Worm (Caenorhabditis elegans): ENCODE measurements around the gene F36A4.4.
A peak's percentile ranks its signal among the peaks of the same experiment; 100 is the strongest.

Gene F36A4.4

DNA sequence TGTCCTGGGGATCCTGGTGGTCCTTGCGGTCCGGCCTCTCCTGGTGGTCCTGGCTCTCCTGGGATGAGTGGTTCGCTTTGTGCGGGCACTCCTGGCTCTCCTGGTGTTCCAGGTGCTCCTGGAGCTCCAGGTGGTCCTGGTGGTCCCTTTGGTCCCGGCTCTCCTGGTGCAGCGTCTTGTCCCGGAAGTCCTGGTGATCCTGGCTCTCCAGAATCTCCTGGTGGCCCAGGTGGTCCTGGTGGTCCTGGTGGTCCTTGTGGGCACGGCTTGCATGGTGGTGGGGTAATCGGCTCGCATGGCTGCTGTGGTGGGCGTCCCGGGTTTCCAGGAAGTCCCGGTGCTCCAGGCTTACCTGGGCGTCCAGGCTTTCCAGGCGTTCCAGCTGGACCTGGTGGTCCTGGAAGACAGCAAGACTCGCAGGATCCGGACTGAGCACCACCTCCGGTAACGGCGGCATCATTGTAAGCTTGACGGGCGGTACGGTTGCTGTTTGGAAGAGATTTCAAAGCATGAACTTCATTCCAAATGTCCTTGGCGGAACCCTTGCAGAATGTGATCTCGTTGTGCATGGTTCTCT, 23.5 kb upstream of the F36A4.4 start:
- TF ChIP-seq pes-1 (GFP tag; IDR thresholded peaks at IDR 0.05) = no peak
- TF ChIP-seq hmbx-1 (tag; optimal IDR thresholded peaks at IDR 0.05) = no peak
- no peak for TF ChIP-seq ets-7 (tag; optimal IDR thresholded peaks at IDR 0.05)
- TF ChIP-seq ceh-36 (tag; optimal IDR thresholded peaks at IDR 0.05) = no peak
- TF ChIP-seq aly-1 (tag; optimal IDR thresholded peaks at IDR 0.05) = peak; percentile 2

- TF ChIP-seq ama-1 (optimal IDR thresholded peaks at IDR 0.05) (no peak), hmg-4 (GFP tag; optimal IDR thresholded peaks at IDR 0.05) (no peak), ets-7 (tag; optimal IDR thresholded peaks at IDR 0.05) (no peak), flt-1 (GFP tag; IDR thresholded peaks at IDR 0.05) (no peak), tra-4 (tag; optimal IDR thresholded peaks at IDR 0.05) (no peak), pes-1 (GFP tag; IDR thresholded peaks at IDR 0.05) (no peak), sea-1 (GFP tag; conservative IDR thresholded peaks at IDR 0.05) (no peak), hmbx-1 (tag; optimal IDR thresholded peaks at IDR 0.05) (no peak), scrt-1 (GFP tag; IDR thresholded peaks at IDR 0.05) (no peak), hnd-1 (tag; optimal IDR thresholded peaks at IDR 0.05) (no peak)
These were observed 22.9 kb upstream of the F36A4.4 start, which contains the start of gene col-34 for ce11 chrIV:4244510-4244909. TSS of gene col-34 (minus strand) at chrIV:4244610.

ce11 chrIV:4246493-4246892, 20.9 kb upstream of the F36A4.4 start, which contains the start of gene ttr-20:
TSS of gene ttr-20 (plus strand) at chrIV:4246793.
- no peak for TF ChIP-seq tbx-11 (GFP tag; IDR thresholded peaks at IDR 0.05)
- TF ChIP-seq tra-4 (tag; optimal IDR thresholded peaks at IDR 0.05) = no peak

ce11 chrIV:4247334-4247733, 20.1 kb upstream of the F36A4.4 start:
- no peak for TF ChIP-seq scrt-1 (GFP tag; IDR thresholded peaks at IDR 0.05)
- no peak for TF ChIP-seq ets-7 (tag; optimal IDR thresholded peaks at IDR 0.05)
- TF ChIP-seq F13C5.2 (tag; optimal IDR thresholded peaks at IDR 0.05) = peak; percentile 18
- TF ChIP-seq sea-1 (GFP tag; conservative IDR thresholded peaks at IDR 0.05) = no peak
- TF ChIP-seq hmg-4 (GFP tag; optimal IDR thresholded peaks at IDR 0.05) = no peak
- no peak for TF ChIP-seq ceh-36 (tag; optimal IDR thresholded peaks at IDR 0.05)
- no peak for TF ChIP-seq hmbx-1 (tag; optimal IDR thresholded peaks at IDR 0.05)
- no peak for TF ChIP-seq tbx-11 (GFP tag; IDR thresholded peaks at IDR 0.05)

ce11 chrIV:4247770-4248169, 19.6 kb upstream of the F36A4.4 start, which contains the start of gene ama-1:
TSS of gene ama-1 (plus strand) at chrIV:4248070.
- TF ChIP-seq tbx-11 (GFP tag; IDR thresholded peaks at IDR 0.05) (no peak), ets-7 (tag; optimal IDR thresholded peaks at IDR 0.05) (no peak)

- no peak for TF ChIP-seq flt-1 (GFP tag; IDR thresholded peaks at IDR 0.05)
- TF ChIP-seq aly-1 (tag; optimal IDR thresholded peaks at IDR 0.05) = peak; percentile 1
These were observed 12.3 kb upstream of the F36A4.4 start for ce11 chrIV:4254989-4255582.

DNA sequence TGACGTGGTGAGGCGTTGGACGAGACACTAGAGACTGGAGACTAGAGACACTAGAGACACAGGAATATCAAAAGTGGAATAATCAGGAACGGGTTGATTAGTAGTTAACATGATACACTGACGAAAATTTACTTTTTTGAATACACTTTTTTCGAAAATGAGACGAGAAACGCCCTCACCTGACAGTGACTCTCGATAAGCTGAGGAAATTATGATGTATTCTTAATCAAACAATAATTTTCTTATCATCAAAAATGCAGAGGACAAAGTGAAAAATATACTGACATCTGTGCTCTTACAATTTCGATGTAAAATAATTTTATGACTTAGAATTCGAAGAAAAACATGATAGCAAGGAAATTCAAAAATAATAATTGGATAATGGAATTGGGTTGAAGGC, 8.0 kb upstream of the F36A4.4 start:
- no peak for TF ChIP-seq flt-1 (GFP tag; IDR thresholded peaks at IDR 0.05)
- TF ChIP-seq scrt-1 (GFP tag; IDR thresholded peaks at IDR 0.05) = no peak
- no peak for TF ChIP-seq hmbx-1 (tag; optimal IDR thresholded peaks at IDR 0.05)
- TF ChIP-seq pes-1 (GFP tag; IDR thresholded peaks at IDR 0.05) = no peak
- no peak for TF ChIP-seq aly-1 (tag; optimal IDR thresholded peaks at IDR 0.05)
- TF ChIP-seq tra-4 (tag; optimal IDR thresholded peaks at IDR 0.05) = no peak
- no peak for TF ChIP-seq tbx-37 (GFP tag; conservative IDR thresholded peaks at IDR 0.05)
- no peak for TF ChIP-seq sea-1 (GFP tag; conservative IDR thresholded peaks at IDR 0.05)
- TF ChIP-seq ceh-13 (GFP tag; optimal IDR thresholded peaks at IDR 0.05) = no peak
- TF ChIP-seq hmg-4 (GFP tag; optimal IDR thresholded peaks at IDR 0.05) = no peak
- no peak for TF ChIP-seq ama-1 (optimal IDR thresholded peaks at IDR 0.05)
- no peak for TF ChIP-seq B0310.2 (tag; optimal IDR thresholded peaks at IDR 0.05)
- no peak for TF ChIP-seq ceh-36 (tag; optimal IDR thresholded peaks at IDR 0.05)
- no peak for TF ChIP-seq hnd-1 (tag; optimal IDR thresholded peaks at IDR 0.05)
- TF ChIP-seq tbx-11 (GFP tag; IDR thresholded peaks at IDR 0.05) = no peak
- TF ChIP-seq ets-7 (tag; optimal IDR thresholded peaks at IDR 0.05) = no peak

DNA sequence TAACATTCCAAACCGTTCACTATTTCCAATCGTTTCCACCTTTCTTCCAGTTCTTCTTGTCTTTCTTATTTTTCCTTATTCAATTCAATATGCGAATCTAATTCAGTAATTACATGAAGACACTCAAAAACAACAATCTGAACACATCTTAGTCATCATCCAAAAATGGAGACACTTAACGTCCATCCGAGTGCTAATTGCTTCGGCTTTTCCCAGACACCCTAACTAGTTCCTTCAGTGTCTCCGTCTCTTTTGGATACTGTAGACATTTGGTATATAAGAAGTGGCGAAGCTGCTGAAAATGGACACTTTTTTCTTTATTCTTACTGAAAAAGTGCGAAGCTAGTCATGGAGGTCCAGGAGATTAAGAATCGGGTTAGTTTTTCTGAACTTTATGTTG, 4.4 kb upstream of the F36A4.4 start, which contains the start of gene col-33:
TSS of gene col-33 (plus strand) at position 301 of the 400 bp plus-strand sequence.
- TF ChIP-seq ets-7 (tag; optimal IDR thresholded peaks at IDR 0.05) (no peak), sea-1 (GFP tag; conservative IDR thresholded peaks at IDR 0.05) (no peak), ceh-36 (tag; optimal IDR thresholded peaks at IDR 0.05) (no peak), tbx-11 (GFP tag; IDR thresholded peaks at IDR 0.05) (no peak), tbx-37 (GFP tag; conservative IDR thresholded peaks at IDR 0.05) (no peak), F13C5.2 (tag; optimal IDR thresholded peaks at IDR 0.05) (no peak), pes-1 (GFP tag; IDR thresholded peaks at IDR 0.05) (no peak), ama-1 (optimal IDR thresholded peaks at IDR 0.05) (no peak), hmg-4 (GFP tag; optimal IDR thresholded peaks at IDR 0.05) (no peak)

DNA sequence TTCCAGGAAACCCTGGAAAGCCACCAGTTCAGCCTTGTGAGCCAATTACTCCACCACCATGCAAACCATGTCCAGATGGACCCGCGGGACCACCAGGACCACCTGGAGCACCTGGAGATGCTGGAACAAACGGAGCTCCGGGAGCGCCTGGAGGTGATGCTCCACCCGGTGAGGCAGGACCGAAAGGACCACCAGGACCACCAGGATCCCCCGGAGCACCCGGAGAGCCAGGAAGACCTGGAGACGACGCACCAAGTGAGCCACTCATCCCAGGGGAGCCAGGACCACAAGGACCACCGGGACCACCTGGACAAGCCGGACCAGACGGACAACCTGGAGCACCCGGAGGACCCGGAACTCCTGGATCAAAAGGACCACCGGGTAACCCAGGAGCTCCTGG, 2.8 kb upstream of the F36A4.4 start:
- no peak for TF ChIP-seq hnd-1 (tag; optimal IDR thresholded peaks at IDR 0.05)
- no peak for TF ChIP-seq ama-1 (optimal IDR thresholded peaks at IDR 0.05)
- no peak for TF ChIP-seq ets-7 (tag; optimal IDR thresholded peaks at IDR 0.05)
- no peak for TF ChIP-seq scrt-1 (GFP tag; IDR thresholded peaks at IDR 0.05)
- no peak for TF ChIP-seq tbx-37 (GFP tag; conservative IDR thresholded peaks at IDR 0.05)
- no peak for TF ChIP-seq pes-1 (GFP tag; IDR thresholded peaks at IDR 0.05)
- TF ChIP-seq aly-1 (tag; optimal IDR thresholded peaks at IDR 0.05) = no peak
- TF ChIP-seq tra-4 (tag; optimal IDR thresholded peaks at IDR 0.05) = no peak

Data from whole organism, early embryonic.